Worm (Caenorhabditis elegans) whole organism, L4 larva: ENCODE measurements around the gene unc-49.

Experiments
- ZK337.2 ChIP-seq: fragments of 200-800 bp; sonication (Bioruptor generic); IDR thresholded peaks from 2 replicates; pipeline ENCODE4 v1.3.6; 2022; ENCODE audit warnings: missing genetic modification reagents, missing genetic modification characterization, missing compliant biosample characterization
- aha-1 ChIP-seq: fragments of 150-350 bp; peaks from one replicate; lab custom pipeline; 2014; ENCODE audit warnings: missing biosample characterization, missing genetic modification characterization
- aly-2 ChIP-seq: sonication (generic microtip); optimal IDR thresholded peaks from 2 replicates; lab custom pipeline; 2018; ENCODE audit warnings: missing biosample characterization, missing genetic modification characterization
- ceh-32 ChIP-seq: sonication (generic microtip); optimal IDR thresholded peaks from 2 replicates; lab custom pipeline; 2016; ENCODE audit warnings: mild to moderate bottlenecking, missing genetic modification characterization, missing compliant biosample characterization; ENCODE audit not compliant: poor library complexity
- nhr-10 ChIP-seq: fragments of 150-350 bp; optimal IDR thresholded peaks from 2 replicates; lab custom pipeline; 2014; ENCODE audit warnings: missing biosample characterization, missing genetic modification characterization
- unc-62 ChIP-seq, 3 experiments: fragments of 150-350 bp in 1 of 3; sonication (generic microtip); optimal IDR thresholded peaks in 2 of 3; peaks in 1 of 3; 1 replicate in 1 of 3; 2 replicates in 2 of 3; lab custom pipeline; 2014 to 2017; ENCODE audit warnings: missing biosample characterization in 3 of 3, missing genetic modification characterization in 3 of 3, missing genetic modification reagents in 3 of 3, missing genotype in 1 of 3

DNA sequence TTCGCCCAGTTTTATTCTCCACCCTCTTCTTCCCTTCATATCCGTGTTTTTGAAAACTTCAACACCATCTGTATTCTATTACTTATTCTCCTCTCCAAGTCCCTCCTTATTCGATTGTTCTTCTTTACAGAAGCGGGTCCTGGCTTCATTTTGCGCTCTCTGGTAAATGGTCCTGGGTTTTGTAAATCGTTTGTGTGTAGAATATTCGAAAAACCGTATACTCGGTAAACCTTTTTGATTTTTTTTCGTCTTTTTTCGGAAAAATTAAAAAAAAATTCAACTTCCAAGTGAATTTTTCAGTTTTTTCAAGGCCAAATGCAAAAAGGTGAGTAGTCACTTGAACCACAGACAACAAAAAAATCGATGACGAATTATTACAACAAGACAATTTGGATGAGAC lies 45.6 kb upstream of the unc-49 start, which contains the start of gene D2045.9:
- TF ChIP-seq unc-62 (GFP tag; optimal IDR thresholded peaks at IDR 0.05 in 1 of 2; lab: Kevin White, UChicago) (no peak), unc-62 (tag; optimal IDR thresholded peaks at IDR 0.05; lab: Kevin White, UChicago) (no peak), aly-2 (tag; lab: Kevin White, UChicago) (no peak), ceh-32 (tag; lab: Kevin White, UChicago) (no peak), nhr-10 (tag; lab: Kevin White, UChicago) (no peak), ZK337.2 (no peak), aha-1 (no peak)
